Worm (Caenorhabditis elegans): Measurements from ENCODE around the gene B0218.7.

The B0218.7 gene

ce11 chrIV:8182566-8182965 lies 16.7 kb upstream of the B0218.7 start:
- TF ChIP-seq lir-3 (tag; optimal IDR thresholded peaks at IDR 0.05; ENCODE audit: poor library complexity) (no peak), fkh-10 (GFP tag; optimal IDR thresholded peaks at IDR 0.05) (peak; percentile 56), efl-1 (optimal IDR thresholded peaks at IDR 0.05) (no peak), efl-1 (GFP tag; optimal IDR thresholded peaks at IDR 0.05 in 1 of 2) (no peak), unc-62 (GFP tag; optimal IDR thresholded peaks at IDR 0.05) (no peak), lin-14 (GFP tag; optimal IDR thresholded peaks at IDR 0.05) (peak; percentile 5)

- TF ChIP-seq fos-1 (tag; optimal IDR thresholded peaks at IDR 0.05) (no peak), fkh-10 (GFP tag; optimal IDR thresholded peaks at IDR 0.05) (peak; percentile 65)
Observed at ce11 chrIV:8181404-8181803, 15.6 kb upstream of the B0218.7 start.

ce11 chrIV:8175686-8176532 lies 10.1 kb upstream of the B0218.7 start, which contains the start of gene pct-1:
TSS of gene pct-1 (plus strand) at chrIV:8176482.
- TF ChIP-seq ztf-11 (tag; optimal IDR thresholded peaks at IDR 0.05) (no peak), lin-14 (GFP tag; optimal IDR thresholded peaks at IDR 0.05) (peak; percentile 33), lir-3 (tag; optimal IDR thresholded peaks at IDR 0.05; ENCODE audit: poor library complexity) (no peak), alr-1 (tag; optimal IDR thresholded peaks at IDR 0.05; ENCODE audit: borderline replicate concordance) (no peak), snu-23 (GFP tag; optimal IDR thresholded peaks at IDR 0.05) (no peak), lin-15B (tag; optimal IDR thresholded peaks at IDR 0.05) (no peak), ceh-82 (tag; optimal IDR thresholded peaks at IDR 0.05) (no peak), C04F5.9 (tag; optimal IDR thresholded peaks at IDR 0.05) (no peak), nhr-85 (tag) (peak; percentile 63)

- TF ChIP-seq lin-14 (GFP tag; optimal IDR thresholded peaks at IDR 0.05), result peak; percentile 45
- TF ChIP-seq ztf-4 (tag; optimal IDR thresholded peaks at IDR 0.05), result no peak
- no peak for TF ChIP-seq nhr-20 (tag; optimal IDR thresholded peaks at IDR 0.05)
- TF ChIP-seq blmp-1 (tag; optimal IDR thresholded peaks at IDR 0.05), result peak; percentile 83
- TF ChIP-seq elt-2 (tag; optimal IDR thresholded peaks at IDR 0.05), result peak; percentile 13
- no peak for TF ChIP-seq fos-1 (tag; optimal IDR thresholded peaks at IDR 0.05)
- TF ChIP-seq elt-3 (tag; optimal IDR thresholded peaks at IDR 0.05), result peak in 1 of 6 experiments; percentile 12
- no peak for TF ChIP-seq unc-30 (tag; optimal IDR thresholded peaks at IDR 0.05)
- TF ChIP-seq sox-4 (tag; optimal IDR thresholded peaks at IDR 0.05), result no peak
- no peak for TF ChIP-seq fkh-8 (tag; optimal IDR thresholded peaks at IDR 0.05)
- TF ChIP-seq nhr-237 (tag; optimal IDR thresholded peaks at IDR 0.05), result no peak
- no peak for TF ChIP-seq unc-62 (GFP tag; optimal IDR thresholded peaks at IDR 0.05)
- no peak for TF ChIP-seq tlp-1 (tag; optimal IDR thresholded peaks at IDR 0.05)
Observed at ce11 chrIV:8174792-8175191, 8.9 kb upstream of the B0218.7 start.

- TF ChIP-seq unc-130 (tag; optimal IDR thresholded peaks at IDR 0.05) (no peak), efl-1 (optimal IDR thresholded peaks at IDR 0.05) (no peak), efl-1 (GFP tag; optimal IDR thresholded peaks at IDR 0.05 in 1 of 2) (peak in 1 of 2 experiments; percentile 18), blmp-1 (tag; optimal IDR thresholded peaks at IDR 0.05) (peak; percentile 85)
Observed at ce11 chrIV:8173610-8174009, 7.8 kb upstream of the B0218.7 start.

- no peak for TF ChIP-seq efl-3 (GFP tag; optimal IDR thresholded peaks at IDR 0.05)
- peak; percentile 51 for TF ChIP-seq lin-14 (GFP tag; optimal IDR thresholded peaks at IDR 0.05)
- no peak for TF ChIP-seq nhr-19 (GFP tag; conservative IDR thresholded peaks at IDR 0.05)
- peak; percentile 7 for TF ChIP-seq blmp-1 (tag; optimal IDR thresholded peaks at IDR 0.05)
- TF ChIP-seq nhr-85 (tag), result peak; percentile 75
- no peak for TF ChIP-seq fos-1 (tag; optimal IDR thresholded peaks at IDR 0.05)
Observed at ce11 chrIV:8171376-8171775, 5.5 kb upstream of the B0218.7 start.

- TF ChIP-seq nhr-90 (tag; optimal IDR thresholded peaks at IDR 0.05; ENCODE audit: poor library complexity) (no peak), skn-1 (tag; optimal IDR thresholded peaks at IDR 0.05) (peak; percentile 10), mab-9 (GFP tag; IDR thresholded peaks at IDR 0.05) (no peak), lin-14 (GFP tag; optimal IDR thresholded peaks at IDR 0.05) (peak; percentile 69), egl-13 (tag; optimal IDR thresholded peaks at IDR 0.05) (no peak), nhr-20 (tag; optimal IDR thresholded peaks at IDR 0.05) (peak; percentile 19), snu-23 (GFP tag; optimal IDR thresholded peaks at IDR 0.05) (peak; percentile 36), blmp-1 (tag; optimal IDR thresholded peaks at IDR 0.05) (peak; percentile 67), nhr-85 (tag) (peak; percentile 64), mep-1 (tag; optimal IDR thresholded peaks at IDR 0.05) (peak; percentile 31), lsy-2 (tag; optimal IDR thresholded peaks at IDR 0.05) (peak in 1 of 2 experiments; percentile 14), nhr-77 (tag; optimal IDR thresholded peaks at IDR 0.05) (peak; percentile 50), ceh-82 (tag; optimal IDR thresholded peaks at IDR 0.05) (no peak), elt-3 (tag; optimal IDR thresholded peaks at IDR 0.05) (peak in 2 of 6 experiments; percentile 11 to 48), efl-1 (optimal IDR thresholded peaks at IDR 0.05) (no peak), efl-1 (GFP tag; optimal IDR thresholded peaks at IDR 0.05 in 1 of 2) (peak in 1 of 2 experiments; percentile 50)
Observed at ce11 chrIV:8170264-8170663, 4.4 kb upstream of the B0218.7 start.
